Worm (Caenorhabditis elegans) whole organism, L3 larva: Measurements from ENCODE around the gene F36D3.16.

Experiments
- ceh-28 ChIP-seq: fragments of 150-350 bp; optimal IDR thresholded peaks from 2 replicates; lab custom pipeline; 2014; ENCODE audit warnings: missing biosample characterization, missing genetic modification reagents, missing genetic modification characterization
- ceh-82 ChIP-seq: fragments of 150-350 bp; optimal IDR thresholded peaks from 2 replicates; lab custom pipeline; 2014; ENCODE audit warnings: missing biosample characterization, missing genetic modification characterization
- elt-2 ChIP-seq: sonication (generic microtip); optimal IDR thresholded peaks from 2 replicates; lab custom pipeline; 2016; ENCODE audit warnings: missing genetic modification reagents, mild to moderate bottlenecking, missing genetic modification characterization, missing compliant biosample characterization
- lin-15B ChIP-seq: fragments of 150-350 bp; optimal IDR thresholded peaks from 2 replicates; lab custom pipeline; 2014; ENCODE audit warnings: missing biosample characterization, missing genetic modification characterization
- nhr-28 ChIP-seq: fragments of 150-350 bp; optimal IDR thresholded peaks from 2 replicates; lab custom pipeline; 2014; ENCODE audit warnings: missing biosample characterization, missing genetic modification characterization
- nhr-67 ChIP-seq: fragments of 150-350 bp; optimal IDR thresholded peaks from 2 replicates; lab custom pipeline; 2014; ENCODE audit warnings: missing biosample characterization, missing genetic modification characterization
- nhr-77 ChIP-seq: fragments of 150-350 bp; optimal IDR thresholded peaks from 2 replicates; lab custom pipeline; 2014; ENCODE audit warnings: missing biosample characterization, missing genetic modification characterization
- skn-1 ChIP-seq: fragments of 150-350 bp; optimal IDR thresholded peaks from 2 replicates; lab custom pipeline; 2014; ENCODE audit warnings: missing biosample characterization, missing genetic modification characterization
- snpc-4 ChIP-seq: fragments of 150-350 bp; optimal IDR thresholded peaks from 2 replicates; lab custom pipeline; 2014; ENCODE audit warnings: missing biosample characterization, missing genetic modification characterization
- unc-62 ChIP-seq: fragments of 150-350 bp; sonication (generic microtip); optimal IDR thresholded peaks from 4 replicates; lab custom pipeline; 2014; ENCODE audit warnings: missing biosample characterization, missing genetic modification reagents, missing genetic modification characterization
- zag-1 ChIP-seq: fragments of 150-350 bp; optimal IDR thresholded peaks from 2 replicates; lab custom pipeline; 2014; ENCODE audit warnings: missing biosample characterization, missing genetic modification characterization
- ztf-11 ChIP-seq: fragments of 150-350 bp; optimal IDR thresholded peaks from 2 replicates; lab custom pipeline; 2014; ENCODE audit warnings: missing biosample characterization, missing genetic modification characterization
- ztf-4 ChIP-seq: fragments of 150-350 bp; optimal IDR thresholded peaks from 2 replicates; lab custom pipeline; 2014; ENCODE audit warnings: missing biosample characterization, missing genetic modification characterization

DNA sequence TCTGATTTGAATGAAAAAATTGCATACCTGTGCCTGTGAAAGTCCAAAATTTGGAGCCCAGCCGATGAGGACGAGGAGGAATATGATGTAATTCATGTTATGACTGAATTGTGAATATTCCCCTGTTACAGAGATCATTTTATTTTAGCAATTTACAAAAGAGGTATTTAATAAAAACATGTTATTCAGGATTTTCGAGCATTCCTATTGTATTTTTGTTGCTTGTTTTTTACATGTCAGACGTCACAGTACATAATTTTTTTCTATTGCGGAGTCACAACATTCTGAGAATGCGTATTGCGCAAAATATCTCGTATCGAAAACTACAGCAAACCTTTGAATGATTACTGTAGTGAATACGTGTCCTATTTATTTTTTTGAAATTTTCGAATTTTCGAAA is 24.7 kb upstream of the F36D3.16 start, which contains the start of gene F36D3.14:
- TF ChIP-seq nhr-67 (tag; lab: Kevin White, UChicago) (no peak), lin-15B (tag; lab: Kevin White, UChicago) (no peak), nhr-77 (no peak), ztf-11 (tag; lab: Kevin White, UChicago) (no peak), elt-2 (tag; lab: Kevin White, UChicago) (no peak), skn-1 (no peak), snpc-4 (tag; lab: Kevin White, UChicago) (no peak), unc-62 (GFP tag; lab: Kevin White, UChicago) (no peak), ztf-4 (no peak), ceh-82 (tag; lab: Kevin White, UChicago) (no peak), nhr-28 (no peak), ceh-28 (no peak), zag-1 (tag; lab: Kevin White, UChicago) (no peak)
